Fruit fly (Drosophila melanogaster) S2 (cell line): ENCODE measurements around the gene Jupiter.

Experiments
- CG8478 ChIP-seq: fragments of >200 bp; optimal IDR thresholded peaks from 2 replicates; lab custom pipeline; 2018
- CTCF ChIP-seq, 2 experiments: fragments of >200 bp; optimal IDR thresholded peaks; 2 replicates each; lab custom pipeline; 2018

DNA sequence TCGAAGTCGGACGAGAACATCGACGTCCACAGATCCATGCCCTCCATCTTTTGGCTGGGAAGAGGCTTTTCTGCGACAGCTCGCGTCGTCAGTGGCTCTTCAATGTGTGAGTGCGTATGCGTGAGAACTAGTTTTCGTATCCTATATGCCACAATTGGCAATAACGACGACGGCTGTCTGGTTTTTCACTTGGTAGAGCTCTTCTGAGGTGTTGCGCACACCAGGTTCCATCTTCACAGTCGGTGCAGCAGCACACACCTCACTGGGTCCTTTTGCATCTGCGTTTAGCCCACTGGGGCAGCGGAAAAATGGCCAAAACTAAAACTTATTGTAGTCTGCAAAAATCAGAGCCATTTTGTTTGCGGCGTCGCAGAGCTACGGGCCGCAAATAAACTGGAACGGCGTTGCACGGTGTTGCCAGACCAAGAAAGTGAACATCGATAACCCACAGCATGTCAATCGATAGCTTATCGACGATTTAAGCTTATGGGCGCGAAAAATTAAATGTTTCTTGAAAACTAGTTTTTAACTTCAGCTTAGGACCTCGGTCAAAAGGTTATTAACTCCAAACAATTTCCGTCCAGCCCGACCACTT lies 29.8 kb downstream of the Jupiter start, which contains the start of gene CG6791:
- no peak for TF ChIP-seq CG8478 (lab: Kevin White, UChicago)
- peak; percentile 54 to 61 for TF ChIP-seq CTCF (optimal IDR thresholded peaks at IDR 0.05; lab: Kevin White, UChicago)
